Worm (Caenorhabditis elegans): ENCODE data around the gene fbxb-77.

fbxb-77 gene

ce11 chrIV:4755929-4756655 is at the start of gene fbxb-77, which contains the start of gene Y17G9B.11:
fbxb-77 (minus strand) TSS chrIV:4756157.
Y17G9B.11 (plus strand) TSS chrIV:4756605.
- TF ChIP-seq ceh-13 (GFP tag; optimal IDR thresholded peaks at IDR 0.05) = no peak
- TF ChIP-seq tbx-11 (GFP tag; IDR thresholded peaks at IDR 0.05) = no peak
- TF ChIP-seq pes-1 (GFP tag; IDR thresholded peaks at IDR 0.05) = no peak
- TF ChIP-seq tra-4 (tag; optimal IDR thresholded peaks at IDR 0.05) = no peak
- TF ChIP-seq sea-1 (GFP tag; conservative IDR thresholded peaks at IDR 0.05) = no peak
- TF ChIP-seq B0310.2 (tag; optimal IDR thresholded peaks at IDR 0.05) = no peak
- TF ChIP-seq tbx-37 (GFP tag; conservative IDR thresholded peaks at IDR 0.05) = no peak
- no peak for TF ChIP-seq scrt-1 (GFP tag; IDR thresholded peaks at IDR 0.05)
- no peak for TF ChIP-seq flt-1 (GFP tag; IDR thresholded peaks at IDR 0.05)
- no peak for TF ChIP-seq ets-7 (tag; optimal IDR thresholded peaks at IDR 0.05)
- no peak for TF ChIP-seq aly-1 (tag; optimal IDR thresholded peaks at IDR 0.05)
- TF ChIP-seq hnd-1 (tag; optimal IDR thresholded peaks at IDR 0.05) = no peak

DNA sequence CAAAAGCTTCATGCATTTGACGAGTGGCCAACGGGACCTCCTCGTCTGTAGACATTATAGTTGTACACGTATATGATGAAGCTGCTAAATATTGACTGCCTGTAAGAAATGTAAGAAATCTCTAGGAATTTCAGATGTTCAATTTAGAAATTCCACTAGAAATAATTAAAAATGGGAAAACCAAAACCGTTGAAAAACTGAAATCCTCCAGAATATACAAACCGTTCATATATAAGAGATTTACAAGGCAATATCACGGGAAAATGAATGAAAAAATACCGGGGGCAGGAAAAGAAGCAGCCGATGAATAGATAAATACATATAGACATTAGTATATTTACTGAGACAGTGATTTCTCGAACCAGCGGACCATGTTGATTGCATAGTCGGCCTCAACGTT is 46.5 kb upstream of the fbxb-77 start, which contains the start of gene dpf-7:
Gene dpf-7, minus strand, starts transcription at position 101 of the 400 bp plus-strand sequence.
- TF ChIP-seq aly-1 (tag; optimal IDR thresholded peaks at IDR 0.05) = no peak
- TF ChIP-seq ceh-36 (tag; optimal IDR thresholded peaks at IDR 0.05) = no peak
- no peak for TF ChIP-seq F13C5.2 (tag; optimal IDR thresholded peaks at IDR 0.05)
- no peak for TF ChIP-seq ets-7 (tag; optimal IDR thresholded peaks at IDR 0.05)
- TF ChIP-seq tbx-37 (GFP tag; conservative IDR thresholded peaks at IDR 0.05) = no peak
- TF ChIP-seq ceh-13 (GFP tag; optimal IDR thresholded peaks at IDR 0.05) = no peak
- TF ChIP-seq B0310.2 (tag; optimal IDR thresholded peaks at IDR 0.05) = no peak
- no peak for TF ChIP-seq hnd-1 (tag; optimal IDR thresholded peaks at IDR 0.05)
- no peak for TF ChIP-seq hmg-4 (GFP tag; optimal IDR thresholded peaks at IDR 0.05)
- no peak for TF ChIP-seq hmbx-1 (tag; optimal IDR thresholded peaks at IDR 0.05)
- no peak for TF ChIP-seq ama-1 (optimal IDR thresholded peaks at IDR 0.05)
- TF ChIP-seq flt-1 (GFP tag; IDR thresholded peaks at IDR 0.05) = no peak
- TF ChIP-seq sea-1 (GFP tag; conservative IDR thresholded peaks at IDR 0.05) = no peak
- no peak for TF ChIP-seq tbx-11 (GFP tag; IDR thresholded peaks at IDR 0.05)

DNA sequence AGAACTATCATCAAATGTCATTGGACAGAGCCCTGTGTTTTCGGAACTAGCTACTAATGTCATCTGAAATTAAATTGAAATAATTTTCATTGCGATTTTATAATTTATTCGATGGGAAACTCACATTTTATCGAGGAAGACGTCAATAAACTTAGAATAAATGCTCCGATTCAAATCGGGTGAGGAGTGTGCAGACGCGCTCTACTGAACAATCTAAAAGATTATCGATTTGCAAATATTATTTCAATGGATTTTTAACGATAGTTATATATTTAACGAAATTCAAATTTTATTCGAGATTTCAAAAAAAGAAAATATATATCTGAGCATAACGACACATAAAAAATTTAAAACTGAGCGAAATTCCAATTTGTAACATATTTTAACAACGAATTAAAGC is 43.2 kb upstream of the fbxb-77 start, which contains the start of gene eor-1:
Gene eor-1, minus strand, starts transcription at position 65 of the 400 bp plus-strand sequence.
- no peak for TF ChIP-seq tra-4 (tag; optimal IDR thresholded peaks at IDR 0.05)
- TF ChIP-seq tbx-37 (GFP tag; conservative IDR thresholded peaks at IDR 0.05) = no peak
- TF ChIP-seq sea-1 (GFP tag; conservative IDR thresholded peaks at IDR 0.05) = no peak
- TF ChIP-seq ceh-36 (tag; optimal IDR thresholded peaks at IDR 0.05) = no peak
- no peak for TF ChIP-seq ceh-13 (GFP tag; optimal IDR thresholded peaks at IDR 0.05)
- no peak for TF ChIP-seq aly-1 (tag; optimal IDR thresholded peaks at IDR 0.05)
- TF ChIP-seq hmbx-1 (tag; optimal IDR thresholded peaks at IDR 0.05) = no peak
- TF ChIP-seq pes-1 (GFP tag; IDR thresholded peaks at IDR 0.05) = no peak
- no peak for TF ChIP-seq tbx-11 (GFP tag; IDR thresholded peaks at IDR 0.05)
- TF ChIP-seq ama-1 (optimal IDR thresholded peaks at IDR 0.05) = no peak
- TF ChIP-seq hmg-4 (GFP tag; optimal IDR thresholded peaks at IDR 0.05) = no peak
- no peak for TF ChIP-seq flt-1 (GFP tag; IDR thresholded peaks at IDR 0.05)
- TF ChIP-seq F13C5.2 (tag; optimal IDR thresholded peaks at IDR 0.05) = no peak
- no peak for TF ChIP-seq hnd-1 (tag; optimal IDR thresholded peaks at IDR 0.05)
- TF ChIP-seq ets-7 (tag; optimal IDR thresholded peaks at IDR 0.05) = no peak
- no peak for TF ChIP-seq B0310.2 (tag; optimal IDR thresholded peaks at IDR 0.05)
- no peak for TF ChIP-seq scrt-1 (GFP tag; IDR thresholded peaks at IDR 0.05)

- TF ChIP-seq F13C5.2 (tag; optimal IDR thresholded peaks at IDR 0.05) (no peak), ama-1 (optimal IDR thresholded peaks at IDR 0.05) (no peak), hmg-4 (GFP tag; optimal IDR thresholded peaks at IDR 0.05) (no peak), B0310.2 (tag; optimal IDR thresholded peaks at IDR 0.05) (no peak), sea-1 (GFP tag; conservative IDR thresholded peaks at IDR 0.05) (no peak), ceh-36 (tag; optimal IDR thresholded peaks at IDR 0.05) (no peak), tbx-11 (GFP tag; IDR thresholded peaks at IDR 0.05) (no peak), aly-1 (tag; optimal IDR thresholded peaks at IDR 0.05) (no peak), tbx-37 (GFP tag; conservative IDR thresholded peaks at IDR 0.05) (no peak), scrt-1 (GFP tag; IDR thresholded peaks at IDR 0.05) (no peak), pes-1 (GFP tag; IDR thresholded peaks at IDR 0.05) (no peak), hnd-1 (tag; optimal IDR thresholded peaks at IDR 0.05) (no peak), ets-7 (tag; optimal IDR thresholded peaks at IDR 0.05) (no peak), tra-4 (tag; optimal IDR thresholded peaks at IDR 0.05) (no peak), flt-1 (GFP tag; IDR thresholded peaks at IDR 0.05) (no peak), hmbx-1 (tag; optimal IDR thresholded peaks at IDR 0.05) (no peak), ceh-13 (GFP tag; optimal IDR thresholded peaks at IDR 0.05) (no peak)
Measured at ce11 chrIV:4795111-4795510, 39.2 kb upstream of the fbxb-77 start.

ce11 chrIV:4789445-4789844 is 33.5 kb upstream of the fbxb-77 start, which contains the start of gene R11E3.1:
R11E3.1 (plus strand) TSS chrIV:4789745.
- no peak for TF ChIP-seq ets-7 (tag; optimal IDR thresholded peaks at IDR 0.05)
- no peak for TF ChIP-seq ceh-36 (tag; optimal IDR thresholded peaks at IDR 0.05)
- TF ChIP-seq scrt-1 (GFP tag; IDR thresholded peaks at IDR 0.05) = no peak
- no peak for TF ChIP-seq hmg-4 (GFP tag; optimal IDR thresholded peaks at IDR 0.05)
- TF ChIP-seq ceh-13 (GFP tag; optimal IDR thresholded peaks at IDR 0.05) = no peak
- TF ChIP-seq B0310.2 (tag; optimal IDR thresholded peaks at IDR 0.05) = no peak
- no peak for TF ChIP-seq hnd-1 (tag; optimal IDR thresholded peaks at IDR 0.05)
- TF ChIP-seq F13C5.2 (tag; optimal IDR thresholded peaks at IDR 0.05) = no peak
- TF ChIP-seq ama-1 (optimal IDR thresholded peaks at IDR 0.05) = no peak
- no peak for TF ChIP-seq tbx-11 (GFP tag; IDR thresholded peaks at IDR 0.05)
- no peak for TF ChIP-seq sea-1 (GFP tag; conservative IDR thresholded peaks at IDR 0.05)

DNA sequence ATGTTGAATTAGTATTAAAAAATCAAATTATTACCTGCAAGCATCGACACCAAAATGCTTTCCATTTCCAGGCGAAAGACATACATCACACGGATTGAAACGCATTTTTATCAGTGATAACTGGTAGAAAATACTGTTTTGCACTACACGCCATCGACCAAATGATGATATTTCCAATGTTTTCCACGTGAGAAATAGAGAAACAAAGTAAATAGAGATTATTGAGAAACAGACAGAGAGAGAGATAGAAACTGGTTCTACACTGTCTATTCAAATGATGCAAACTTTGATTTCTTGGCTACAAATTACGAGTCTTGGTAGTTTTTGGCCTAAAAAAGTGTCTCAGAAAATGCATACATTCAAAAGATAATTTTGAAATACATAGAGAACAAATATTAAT is 32.4 kb upstream of the fbxb-77 start, which contains the start of gene nhr-104:
Gene nhr-104, minus strand, starts transcription at position 361 of the 400 bp plus-strand sequence.
- no peak for TF ChIP-seq hmbx-1 (tag; optimal IDR thresholded peaks at IDR 0.05)
- TF ChIP-seq ama-1 (optimal IDR thresholded peaks at IDR 0.05) = no peak
- TF ChIP-seq hmg-4 (GFP tag; optimal IDR thresholded peaks at IDR 0.05) = no peak
- no peak for TF ChIP-seq sea-1 (GFP tag; conservative IDR thresholded peaks at IDR 0.05)
- TF ChIP-seq F13C5.2 (tag; optimal IDR thresholded peaks at IDR 0.05) = no peak
- no peak for TF ChIP-seq ceh-13 (GFP tag; optimal IDR thresholded peaks at IDR 0.05)
- no peak for TF ChIP-seq tra-4 (tag; optimal IDR thresholded peaks at IDR 0.05)
- no peak for TF ChIP-seq flt-1 (GFP tag; IDR thresholded peaks at IDR 0.05)
- no peak for TF ChIP-seq pes-1 (GFP tag; IDR thresholded peaks at IDR 0.05)
- TF ChIP-seq ets-7 (tag; optimal IDR thresholded peaks at IDR 0.05) = no peak
- TF ChIP-seq aly-1 (tag; optimal IDR thresholded peaks at IDR 0.05) = no peak
- no peak for TF ChIP-seq scrt-1 (GFP tag; IDR thresholded peaks at IDR 0.05)
- TF ChIP-seq tbx-37 (GFP tag; conservative IDR thresholded peaks at IDR 0.05) = no peak
- TF ChIP-seq hnd-1 (tag; optimal IDR thresholded peaks at IDR 0.05) = no peak

Data from whole organism, early embryonic.